Fruit fly (Drosophila melanogaster): ENCODE data around the gene FarO.

The FarO gene

DNA sequence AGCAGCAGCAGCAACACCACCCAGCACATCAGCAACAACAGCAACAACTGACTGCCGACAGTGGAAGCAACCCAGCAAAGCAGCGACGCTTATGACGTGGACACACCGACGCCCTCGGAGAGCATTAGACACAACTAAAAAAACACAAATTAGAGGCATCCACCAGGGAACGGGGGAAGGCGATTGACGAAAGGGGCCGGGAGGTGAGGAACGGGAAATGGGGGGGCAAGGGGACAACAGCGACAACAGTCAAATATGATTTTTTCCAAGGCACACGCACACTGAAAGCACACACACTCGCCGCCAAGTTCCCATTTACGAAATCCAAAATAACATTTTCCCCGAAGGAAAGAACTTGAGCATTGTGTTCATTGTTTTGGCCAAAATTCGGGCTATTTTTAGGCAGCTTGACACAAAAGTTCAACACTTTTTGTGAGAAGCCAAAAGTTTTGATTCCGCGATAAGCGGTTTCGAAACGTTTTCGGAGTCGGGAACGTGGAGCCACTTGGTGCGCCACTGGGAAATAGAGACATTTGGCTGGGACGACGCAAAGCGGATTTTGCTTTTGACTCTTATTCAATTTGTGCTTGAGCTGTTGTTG lies 5.1 kb upstream of the FarO start (continued):
- no peak for TF ChIP-seq HmgD (GFP tag; optimal IDR thresholded peaks at IDR 0.05)
- no peak for TF ChIP-seq Bgb (GFP tag; IDR thresholded peaks at IDR 0.05; ENCODE audit: partially characterized antibody)
- TF ChIP-seq klu (GFP tag; IDR thresholded peaks at IDR 0.05) = no peak
- TF ChIP-seq fd3F (GFP tag; optimal IDR thresholded peaks at IDR 0.05) = no peak
- TF ChIP-seq CG7372 (GFP tag; IDR thresholded peaks at IDR 0.05) = no peak
- no peak for TF ChIP-seq chm (GFP tag; IDR thresholded peaks at IDR 0.05)
- no peak for TF ChIP-seq CG13296 (GFP tag; optimal IDR thresholded peaks at IDR 0.05)
- TF ChIP-seq CG1647 (GFP tag; optimal IDR thresholded peaks at IDR 0.05) = no peak
- TF ChIP-seq dmrt99B (tag; optimal IDR thresholded peaks at IDR 0.05) = peak; percentile 48
- TF ChIP-seq gcm2 (GFP tag; optimal IDR thresholded peaks at IDR 0.05) = no peak
- TF ChIP-seq al (GFP tag; IDR thresholded peaks at IDR 0.05) = peak; percentile 24; the same call in 1 of the 2 replicates
- TF ChIP-seq bcd (GFP tag; optimal IDR thresholded peaks at IDR 0.05) = peak; percentile 13
- no peak for TF ChIP-seq ash1 (GFP tag; optimal IDR thresholded peaks at IDR 0.05)
- TF ChIP-seq otp (GFP tag; IDR thresholded peaks at IDR 0.05) = no peak
- TF ChIP-seq CG12155 (GFP tag; optimal IDR thresholded peaks at IDR 0.05) = no peak
- TF ChIP-seq fru (optimal IDR thresholded peaks at IDR 0.05) = no peak
- TF ChIP-seq D19A (tag; optimal IDR thresholded peaks at IDR 0.05) = no peak
- no peak for TF ChIP-seq Doc2 (GFP tag; IDR thresholded peaks at IDR 0.05)
- TF ChIP-seq CG18599 (GFP tag; optimal IDR thresholded peaks at IDR 0.05) = peak; percentile 22
- peak; percentile 31; the same call in 2 of the 4 replicates for TF ChIP-seq Gug (GFP tag; IDR thresholded peaks at IDR 0.05)
- no peak for TF ChIP-seq NC2β (GFP tag; optimal IDR thresholded peaks at IDR 0.05)
- no peak for TF ChIP-seq dmrt11E (tag; optimal IDR thresholded peaks at IDR 0.05)
- peak in 1 of 2 experiments; percentile 11 for TF ChIP-seq Hr51 (GFP tag; optimal IDR thresholded peaks at IDR 0.05)
- no peak for TF ChIP-seq CG31388 (GFP tag; optimal IDR thresholded peaks at IDR 0.05)
- TF ChIP-seq cas (GFP tag; IDR thresholded peaks at IDR 0.05) = no peak
- no peak for TF ChIP-seq E2f2 (GFP tag; IDR thresholded peaks at IDR 0.05)
- TF ChIP-seq B-H1 (GFP tag; IDR thresholded peaks at IDR 0.05) = no peak
- no peak for TF ChIP-seq CG4820 (GFP tag; optimal IDR thresholded peaks at IDR 0.05)
- no peak for TF ChIP-seq CG8944 (GFP tag; optimal IDR thresholded peaks at IDR 0.05)
- TF ChIP-seq Mad (GFP tag; optimal IDR thresholded peaks at IDR 0.05) = no peak
- TF ChIP-seq CG1603 (tag; optimal IDR thresholded peaks at IDR 0.05) = peak; percentile 18
- no peak for TF ChIP-seq da (GFP tag; optimal IDR thresholded peaks at IDR 0.05)
- peak; percentile 35; the same call in 1 of the 2 replicates for TF ChIP-seq lmd (GFP tag; IDR thresholded peaks at IDR 0.05)
- no peak for TF ChIP-seq CG11398 (GFP tag; optimal IDR thresholded peaks at IDR 0.05)
- TF ChIP-seq bigmax (GFP tag; optimal IDR thresholded peaks at IDR 0.05) = no peak
- peak; percentile 14 for TF ChIP-seq CG9817 (tag; optimal IDR thresholded peaks at IDR 0.05)
- 0 out of 2 replicates have a peak, but pooled peaks have one; percentile 27 for TF ChIP-seq CG4404 (GFP tag; IDR thresholded peaks at IDR 0.05)
- no peak for TF ChIP-seq CG10979 (tag; optimal IDR thresholded peaks at IDR 0.05)
- TF ChIP-seq Abd-B (GFP tag; optimal IDR thresholded peaks at IDR 0.05) = no peak
- TF ChIP-seq h (optimal IDR thresholded peaks at IDR 0.05) = no peak
- TF ChIP-seq ewg (GFP tag; optimal IDR thresholded peaks at IDR 0.05) = no peak
- peak; percentile 62 for TF ChIP-seq row (GFP tag; IDR thresholded peaks at IDR 0.05)
- no peak for TF ChIP-seq BEAF-32 (GFP tag; optimal IDR thresholded peaks at IDR 0.05)
- TF ChIP-seq twi (tag; optimal IDR thresholded peaks at IDR 0.05) = no peak
- peak; percentile 23 for TF ChIP-seq CG2120 (GFP tag; optimal IDR thresholded peaks at IDR 0.05)
- TF ChIP-seq CG32532 (GFP tag; IDR thresholded peaks at IDR 0.05) = no peak
- TF ChIP-seq HLH54F (GFP tag; optimal IDR thresholded peaks at IDR 0.05) = no peak
- TF ChIP-seq CG12104 (GFP tag; optimal IDR thresholded peaks at IDR 0.05) = no peak
- TF ChIP-seq Ada2b (GFP tag; IDR thresholded peaks at IDR 0.05) = no peak
- TF ChIP-seq ase (GFP tag; IDR thresholded peaks at IDR 0.05) = no peak
- no peak for TF ChIP-seq CG6791 (GFP tag; IDR thresholded peaks at IDR 0.05; ENCODE audit: partially characterized antibody)
- TF ChIP-seq Hey (tag; optimal IDR thresholded peaks at IDR 0.05) = no peak
